Fruit fly (Drosophila melanogaster) whole organism, embryonic: Measurements from ENCODE around the gene CG31974.

Source experiments
- Blimp-1 ChIP-seq: fragments of 200-800 bp; sonication (Bioruptor generic); optimal IDR thresholded peaks from 3 replicates; lab custom pipeline; 2018; ENCODE audit warnings: missing biosample characterization, missing genetic modification characterization, mild to moderate bottlenecking, moderate library complexity, missing genetic modification reagents
- CG10321 ChIP-seq: fragments of 200-800 bp; sonication (Bioruptor generic); IDR thresholded peaks from 2 replicates; pipeline ENCODE4 v1.3.6; 2022; ENCODE audit warnings: missing biosample characterization, missing genetic modification characterization
- CG10654 ChIP-seq: fragments of 200-800 bp; sonication (Bioruptor generic); optimal IDR thresholded peaks from 2 replicates; lab custom pipeline; 2016; ENCODE audit warnings: missing biosample characterization, missing genetic modification characterization
- CG12155 ChIP-seq: fragments of 200-800 bp; sonication (Bioruptor generic); optimal IDR thresholded peaks from 3 replicates; lab custom pipeline; 2016; ENCODE audit warnings: missing biosample characterization, missing genetic modification characterization
- CG12236 ChIP-seq: fragments of 200-800 bp; sonication (Bioruptor generic); optimal IDR thresholded peaks from 2 replicates; lab custom pipeline; 2016; ENCODE audit warnings: missing biosample characterization, missing genetic modification characterization
- CG1233 ChIP-seq: fragments of 200-800 bp; sonication (Bioruptor generic); optimal IDR thresholded peaks from 4 replicates; lab custom pipeline; 2018; ENCODE audit warnings: missing biosample characterization, mild to moderate bottlenecking, missing genetic modification characterization
- CG12942 ChIP-seq: fragments of 200-800 bp; sonication (Bioruptor generic); optimal IDR thresholded peaks from 3 replicates; lab custom pipeline; 2016; ENCODE audit warnings: missing biosample characterization, missing genetic modification characterization
- CG13624 ChIP-seq: fragments of 200-800 bp; sonication (Bioruptor generic); optimal IDR thresholded peaks from 2 replicates; lab custom pipeline; 2016; ENCODE audit warnings: missing biosample characterization, missing genetic modification characterization
- CG14710 ChIP-seq: fragments of 200-800 bp; sonication (Bioruptor generic); optimal IDR thresholded peaks from 3 replicates; lab custom pipeline; 2019; ENCODE audit warnings: missing biosample characterization, mild to moderate bottlenecking, missing genetic modification characterization, moderate library complexity
- CG15479 ChIP-seq: fragments of 200-800 bp; sonication (Bioruptor generic); optimal IDR thresholded peaks from 3 replicates; lab custom pipeline; 2019; ENCODE audit warnings: missing biosample characterization, mild to moderate bottlenecking, missing genetic modification characterization, moderate library complexity
- CG1792 ChIP-seq: fragments of 200-800 bp; sonication (Bioruptor generic); optimal IDR thresholded peaks from 2 replicates; lab custom pipeline; 2016; ENCODE audit warnings: missing biosample characterization, missing genetic modification characterization
- CG18262 ChIP-seq: fragments of 200-800 bp; optimal IDR thresholded peaks from 3 replicates; lab custom pipeline; 2019; ENCODE audit warnings: missing biosample characterization, mild to moderate bottlenecking, missing genetic modification characterization, moderate library complexity
- CG2678 ChIP-seq: fragments of 200-800 bp; sonication (Bioruptor generic); optimal IDR thresholded peaks from 3 replicates; lab custom pipeline; 2019; ENCODE audit warnings: missing biosample characterization, mild to moderate bottlenecking, missing genetic modification characterization, moderate library complexity
- CG30020 ChIP-seq: fragments of 200-800 bp; optimal IDR thresholded peaks from 2 replicates; lab custom pipeline; 2019; ENCODE audit warnings: missing biosample characterization, mild to moderate bottlenecking, missing genetic modification characterization, moderate library complexity
- CG3281 ChIP-seq: fragments of 200-800 bp; sonication (Bioruptor generic); optimal IDR thresholded peaks from 3 replicates; lab custom pipeline; 2017; ENCODE audit warnings: missing biosample characterization, mild to moderate bottlenecking, missing genetic modification characterization
- CG3847 ChIP-seq: fragments of 200-800 bp; sonication (Bioruptor generic); IDR thresholded peaks from 2 replicates; pipeline ENCODE4 v1.3.6; 2022; ENCODE audit warnings: missing biosample characterization, missing genetic modification characterization
- CG6654 ChIP-seq: fragments of 200-800 bp; sonication (Bioruptor generic); optimal IDR thresholded peaks from 2 replicates; lab custom pipeline; 2017; ENCODE audit warnings: missing biosample characterization, mild to moderate bottlenecking, missing genetic modification characterization
- CG6683 ChIP-seq: fragments of 200-800 bp; sonication (Bioruptor generic); optimal IDR thresholded peaks from 2 replicates; lab custom pipeline; 2017; ENCODE audit warnings: missing biosample characterization, mild to moderate bottlenecking, missing genetic modification characterization, missing genetic modification reagents
- CG6689 ChIP-seq: fragments of 200-800 bp; sonication (Bioruptor generic); IDR thresholded peaks from 2 replicates; pipeline ENCODE4 v1.3.6; 2022; ENCODE audit warnings: missing biosample characterization, missing genetic modification characterization
- CG7987 ChIP-seq: fragments of 200-800 bp; sonication (Bioruptor generic); optimal IDR thresholded peaks from 2 replicates; lab custom pipeline; 2018; ENCODE audit warnings: missing biosample characterization, mild to moderate bottlenecking, missing genetic modification characterization, moderate library complexity
- CG8924 ChIP-seq: fragments of 200-800 bp; optimal IDR thresholded peaks from 3 replicates; lab custom pipeline; 2019; ENCODE audit warnings: missing biosample characterization, mild to moderate bottlenecking, missing genetic modification characterization, moderate library complexity
- CHES-1-like ChIP-seq: fragments of 200-800 bp; sonication (Bioruptor generic); optimal IDR thresholded peaks from 2 replicates; lab custom pipeline; 2016; ENCODE audit warnings: missing biosample characterization, missing genetic modification characterization
- D ChIP-seq, 2 experiments: fragments of 200-800 bp in 1 of 2; fragments of >200 bp in 1 of 2; sonication (Bioruptor generic) in 1 of 2; optimal IDR thresholded peaks; 2 replicates in 1 of 2; 3 replicates in 1 of 2; lab custom pipeline; 2017; ENCODE audit warnings: mild to moderate bottlenecking in 1 of 2, missing biosample characterization in 1 of 2, missing genetic modification characterization in 1 of 2, missing genetic modification reagents in 1 of 2
- Dad ChIP-seq: fragments of 200-800 bp; sonication (Bioruptor generic); optimal IDR thresholded peaks from 3 replicates; lab custom pipeline; 2016; ENCODE audit warnings: missing biosample characterization, missing genetic modification characterization
- Ets65A ChIP-seq: fragments of 200-800 bp; sonication (Bioruptor generic); peaks from one replicate; lab custom pipeline; 2016; ENCODE audit warnings: missing biosample characterization, missing genetic modification characterization
- Fer2 ChIP-seq: fragments of 200-800 bp; sonication (Bioruptor generic); optimal IDR thresholded peaks from 2 replicates; lab custom pipeline; 2018; ENCODE audit warnings: missing biosample characterization, mild to moderate bottlenecking, missing genetic modification characterization, moderate library complexity
- HmgD ChIP-seq: fragments of 200-800 bp; sonication (Bioruptor generic); optimal IDR thresholded peaks from 3 replicates; lab custom pipeline; 2016; ENCODE audit warnings: missing biosample characterization, missing genetic modification characterization
- Max ChIP-seq: fragments of 200-800 bp; sonication (Bioruptor generic); optimal IDR thresholded peaks from 2 replicates; lab custom pipeline; 2016; ENCODE audit warnings: missing biosample characterization, mild to moderate bottlenecking, missing genetic modification characterization
- Myb ChIP-seq: fragments of 200-800 bp; sonication (Bioruptor generic); optimal IDR thresholded peaks from 2 replicates; lab custom pipeline; 2016; ENCODE audit warnings: missing biosample characterization, missing genetic modification characterization
- Neu2 ChIP-seq: fragments of 200-800 bp; sonication (Bioruptor generic); optimal IDR thresholded peaks from 3 replicates; lab custom pipeline; 2016; ENCODE audit warnings: missing biosample characterization, missing genetic modification characterization, borderline replicate concordance
- Sox102F ChIP-seq: fragments of 200-800 bp; sonication (Bioruptor generic); optimal IDR thresholded peaks from 2 replicates; lab custom pipeline; 2018; ENCODE audit warnings: missing biosample characterization, mild to moderate bottlenecking, missing genetic modification characterization, moderate library complexity
- abd-A ChIP-seq: fragments of 200-800 bp; sonication (Bioruptor generic); optimal IDR thresholded peaks from 3 replicates; lab custom pipeline; 2019; ENCODE audit warnings: missing biosample characterization, mild to moderate bottlenecking, missing genetic modification characterization, moderate library complexity
- az2 ChIP-seq: fragments of 200-800 bp; sonication (Bioruptor generic); optimal IDR thresholded peaks from 3 replicates; lab custom pipeline; 2016; ENCODE audit warnings: missing biosample characterization, missing genetic modification characterization
- bcd ChIP-seq: fragments of 200-800 bp; sonication (Bioruptor generic); optimal IDR thresholded peaks from 2 replicates; lab custom pipeline; 2017; ENCODE audit warnings: missing biosample characterization, mild to moderate bottlenecking, missing genetic modification characterization
- cg ChIP-seq: fragments of 200-800 bp; sonication (Bioruptor generic); optimal IDR thresholded peaks from 3 replicates; lab custom pipeline; 2019; ENCODE audit warnings: missing biosample characterization, mild to moderate bottlenecking, missing genetic modification characterization, moderate library complexity
- corto ChIP-seq: fragments of 200-800 bp; sonication (Bioruptor generic); optimal IDR thresholded peaks from 2 replicates; lab custom pipeline; 2016; ENCODE audit warnings: missing biosample characterization, mild to moderate bottlenecking, missing genetic modification characterization, moderate library complexity
- danr ChIP-seq: fragments of 200-800 bp; sonication (Bioruptor generic); IDR thresholded peaks from 2 replicates; pipeline ENCODE4 v1.3.6; 2022; ENCODE audit warnings: missing biosample characterization, missing genetic modification characterization
- fd96Cb ChIP-seq: fragments of 200-800 bp; sonication (Bioruptor generic); optimal IDR thresholded peaks from 2 replicates; lab custom pipeline; 2018; ENCODE audit warnings: missing biosample characterization, mild to moderate bottlenecking, missing genetic modification characterization, moderate library complexity
- gem ChIP-seq: fragments of 200-800 bp; sonication (Bioruptor generic); optimal IDR thresholded peaks from 2 replicates; lab custom pipeline; 2019; ENCODE audit warnings: missing biosample characterization, mild to moderate bottlenecking, missing genetic modification characterization, moderate library complexity
- grn ChIP-seq: fragments of 200-800 bp; sonication (Bioruptor generic); optimal IDR thresholded peaks from 3 replicates; lab custom pipeline; 2017; ENCODE audit warnings: missing biosample characterization, missing genetic modification characterization
- onecut ChIP-seq: fragments of 200-800 bp; sonication (Bioruptor generic); IDR thresholded peaks from 2 replicates; pipeline ENCODE4 v1.3.6; 2022; ENCODE audit warnings: missing biosample characterization, missing genetic modification characterization
- pros ChIP-seq: fragments of 200-800 bp; sonication (Bioruptor generic); optimal IDR thresholded peaks from 3 replicates; lab custom pipeline; 2019; ENCODE audit warnings: missing biosample characterization, mild to moderate bottlenecking, missing genetic modification characterization, moderate library complexity
- run ChIP-seq: fragments of 200-800 bp; sonication (Bioruptor generic); optimal IDR thresholded peaks from 3 replicates; lab custom pipeline; 2018; ENCODE audit warnings: missing biosample characterization, mild to moderate bottlenecking, missing genetic modification characterization
- sc ChIP-seq, 3 experiments: fragments of >200 bp in 2 of 3; fragments of 200-800 bp in 1 of 3; sonication (Bioruptor generic) in 1 of 3; optimal IDR thresholded peaks; 2 replicates in 2 of 3; 3 replicates in 1 of 3; lab custom pipeline; 2017; ENCODE audit warnings: mild to moderate bottlenecking in 1 of 3, missing biosample characterization in 1 of 3, missing genetic modification characterization in 1 of 3, missing genetic modification reagents in 1 of 3
- tin ChIP-seq: fragments of 200-800 bp; sonication (Bioruptor generic); optimal IDR thresholded peaks from 3 replicates; lab custom pipeline; 2016; ENCODE audit warnings: missing biosample characterization, missing genetic modification characterization
- trem ChIP-seq: fragments of 200-800 bp; optimal IDR thresholded peaks from 3 replicates; lab custom pipeline; 2019; ENCODE audit warnings: missing biosample characterization, mild to moderate bottlenecking, missing genetic modification characterization, moderate library complexity
- unc-4 ChIP-seq: fragments of 200-800 bp; sonication (Bioruptor generic); IDR thresholded peaks from 2 replicates; pipeline ENCODE4 v1.3.6; 2022; ENCODE audit warnings: missing biosample characterization, missing genetic modification characterization; ENCODE audit not compliant: partially characterized antibody

The CG31974 gene

dm6 chr2L:166115-167069 is 23.5 kb upstream of the CG31974 start (continued):
- TF ChIP-seq sc (optimal IDR thresholded peaks at IDR 0.05; lab: Kevin White, UChicago) (no peak), sc (GFP tag; optimal IDR thresholded peaks at IDR 0.05; lab: Kevin White, UChicago) (peak; percentile 34), CG3281 (peak; percentile 86), CG12942 (peak; percentile 37), CG30020 (tag; lab: Kevin White, UChicago) (no peak), CG10321 (GFP tag; lab: Robert Waterston, UW) (no peak), trem (tag; lab: Kevin White, UChicago) (no peak), Max (peak; percentile 62), Neu2 (GFP tag; lab: Kevin White, UChicago) (no peak), grn (GFP tag; lab: Kevin White, UChicago) (peak; percentile 59), CG12236 (GFP tag; lab: Kevin White, UChicago) (peak; percentile 59), CG10654 (GFP tag; lab: Kevin White, UChicago) (peak; percentile 37), CG13624 (GFP tag; lab: Kevin White, UChicago) (peak; percentile 72), Blimp-1 (GFP tag; lab: Kevin White, UChicago) (peak; percentile 60), CG15479 (GFP tag; lab: Kevin White, UChicago) (peak; percentile 87), onecut (GFP tag; lab: Robert Waterston, UW) (peak; percentile 88), Ets65A (GFP tag; lab: Kevin White, UChicago) (no peak), Myb (peak; percentile 47), CG6683 (peak; percentile 90), run (peak; percentile 77), danr (GFP tag; lab: Robert Waterston, UW) (no peak), CG6654 (GFP tag; lab: Kevin White, UChicago) (no peak), CG7987 (GFP tag; lab: Kevin White, UChicago) (peak; percentile 92), tin (GFP tag; lab: Kevin White, UChicago) (peak; percentile 11), CG1792 (peak; percentile 78), CG8924 (peak; percentile 64), D (optimal IDR thresholded peaks at IDR 0.05; lab: Kevin White, UChicago) (no peak), D (GFP tag; optimal IDR thresholded peaks at IDR 0.05; lab: Kevin White, UChicago) (peak; percentile 61), pros (peak; percentile 85), CG12155 (GFP tag; lab: Kevin White, UChicago) (peak; percentile 56), Dad (peak; percentile 2), CG1233 (peak; percentile 78), CHES-1-like (GFP tag; lab: Kevin White, UChicago) (peak; percentile 87), Sox102F (peak; percentile 59), CG2678 (tag; lab: Kevin White, UChicago) (peak; percentile 85), corto (GFP tag; lab: Kevin White, UChicago) (peak; percentile 97), Fer2 (peak; percentile 64), CG6689 (GFP tag; lab: Robert Waterston, UW) (no peak), CG3847 (GFP tag; lab: Robert Waterston, UW) (no peak), CG14710 (peak; percentile 52), fd96Cb (tag; lab: Kevin White, UChicago) (no peak), bcd (GFP tag; lab: Kevin White, UChicago) (peak; percentile 64), abd-A (peak; percentile 98), gem (tag; lab: Kevin White, UChicago) (peak; percentile 75), az2 (GFP tag; lab: Kevin White, UChicago) (peak; percentile 6), cg (GFP tag; lab: Kevin White, UChicago) (peak; percentile 92), HmgD (GFP tag; lab: Kevin White, UChicago) (peak; percentile 11), CG18262 (tag; lab: Kevin White, UChicago) (peak; percentile 54), unc-4 (no peak)
